Fruit fly (Drosophila melanogaster): ENCODE results near the gene FoxK.

Gene FoxK

DNA sequence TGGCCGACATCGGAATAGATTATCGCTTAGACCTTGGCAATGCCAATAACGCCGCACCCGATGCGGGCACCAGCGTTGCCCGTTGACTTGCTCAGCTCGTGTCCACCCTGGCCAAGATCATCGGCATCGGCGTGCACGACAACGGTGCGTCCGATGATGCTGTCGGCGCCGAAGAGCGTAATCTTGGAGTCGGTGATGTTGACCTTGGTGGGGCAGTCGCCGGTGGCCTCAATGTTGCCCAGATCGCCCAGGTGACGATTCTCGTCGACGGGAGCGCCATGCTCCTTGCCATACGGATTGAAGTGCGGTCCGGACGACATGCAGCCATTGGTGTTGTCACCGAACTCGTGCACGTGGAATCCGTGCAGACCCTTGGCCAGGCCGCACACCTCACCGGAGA, 8.2 kb downstream of the FoxK start (continued):
- TF ChIP-seq Med (GFP tag) (peak; percentile 59), ftz-f1 (GFP tag; optimal IDR thresholded peaks at IDR 0.05) (peak; percentile 57)

DNA sequence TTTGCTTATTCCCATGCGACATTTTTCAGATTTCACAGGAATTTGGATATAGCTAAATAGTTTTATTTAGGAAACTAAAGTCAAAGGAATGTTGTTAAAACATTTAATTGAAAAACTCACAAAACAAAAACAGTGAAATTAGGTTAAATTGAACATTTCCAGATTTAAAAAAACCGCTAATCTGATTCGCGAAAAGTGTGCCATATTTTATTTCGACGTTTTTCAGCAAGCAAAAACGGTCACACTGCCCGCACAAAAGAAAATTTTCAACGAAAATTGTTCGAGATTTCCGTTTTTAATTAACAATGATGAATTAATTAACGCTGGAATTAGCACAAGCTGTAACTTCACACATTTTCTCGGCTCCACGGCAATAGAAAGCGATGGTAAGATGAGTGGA, 11.1 kb downstream of the FoxK start, which contains the start of the genes CG34012 and emei:
Gene CG34012, minus strand, starts transcription at position 52 of the 400 bp plus-strand sequence.
Gene emei, plus strand, starts transcription at position 237 of the 400 bp plus-strand sequence.
- TF ChIP-seq MESR4 (GFP tag; optimal IDR thresholded peaks at IDR 0.05) (peak; percentile 55), Pdp1 (GFP tag; optimal IDR thresholded peaks at IDR 0.05) (peak in 1 of 2 experiments; percentile 6), Sin3A (optimal IDR thresholded peaks at IDR 0.05) (peak; percentile 21), CG10654 (GFP tag; optimal IDR thresholded peaks at IDR 0.05) (no peak), Gsc (GFP tag; IDR thresholded peaks at IDR 0.05) (no peak), CG14710 (tag; optimal IDR thresholded peaks at IDR 0.05) (peak; percentile 60), CG15514 (GFP tag; optimal IDR thresholded peaks at IDR 0.05) (peak; percentile 79), CG17186 (GFP tag; optimal IDR thresholded peaks at IDR 0.05) (peak; percentile 18), Myb (GFP tag; optimal IDR thresholded peaks at IDR 0.05) (peak; percentile 32), CG8089 (GFP tag; optimal IDR thresholded peaks at IDR 0.05) (no peak), trem (tag; optimal IDR thresholded peaks at IDR 0.05) (peak; percentile 10), CG9797 (GFP tag; optimal IDR thresholded peaks at IDR 0.05) (peak; percentile 47), bigmax (GFP tag; optimal IDR thresholded peaks at IDR 0.05) (peak; percentile 82), Dp (GFP tag; optimal IDR thresholded peaks at IDR 0.05) (peak; percentile 80), YL-1 (GFP tag; optimal IDR thresholded peaks at IDR 0.05) (peak; percentile 26), sna (GFP tag; IDR thresholded peaks at IDR 0.05; ENCODE audit: partially characterized antibody) (0 out of 2 replicates have a peak, but pooled peaks have one; percentile 30), CG4617 (GFP tag; optimal IDR thresholded peaks at IDR 0.05; ENCODE audit: borderline replicate concordance) (peak; percentile 6), MBD-R2 (GFP tag; IDR thresholded peaks at IDR 0.05) (peak; percentile 41; the same call in 1 of the 2 replicates), PHDP (tag; optimal IDR thresholded peaks at IDR 0.05) (no peak), Hey (tag; optimal IDR thresholded peaks at IDR 0.05) (no peak), CG10267 (tag; optimal IDR thresholded peaks at IDR 0.05) (peak; percentile 10), CG9437 (GFP tag; optimal IDR thresholded peaks at IDR 0.05) (no peak), CG34422 (GFP tag; IDR thresholded peaks at IDR 0.05) (0 out of 3 replicates have a peak, but pooled peaks have one; percentile 37), stwl (tag; optimal IDR thresholded peaks at IDR 0.05) (peak; percentile 26), CG15601 (tag; optimal IDR thresholded peaks at IDR 0.05) (no peak), psq (GFP tag; optimal IDR thresholded peaks at IDR 0.05) (no peak), phol (tag; optimal IDR thresholded peaks at IDR 0.05) (peak; percentile 54), E2f2 (GFP tag; IDR thresholded peaks at IDR 0.05) (peak; percentile 88), pzg (GFP tag; optimal IDR thresholded peaks at IDR 0.05) (peak; percentile 43), sd (tag; optimal IDR thresholded peaks at IDR 0.05) (no peak), gfzf (GFP tag; optimal IDR thresholded peaks at IDR 0.05) (peak; percentile 77)

DNA sequence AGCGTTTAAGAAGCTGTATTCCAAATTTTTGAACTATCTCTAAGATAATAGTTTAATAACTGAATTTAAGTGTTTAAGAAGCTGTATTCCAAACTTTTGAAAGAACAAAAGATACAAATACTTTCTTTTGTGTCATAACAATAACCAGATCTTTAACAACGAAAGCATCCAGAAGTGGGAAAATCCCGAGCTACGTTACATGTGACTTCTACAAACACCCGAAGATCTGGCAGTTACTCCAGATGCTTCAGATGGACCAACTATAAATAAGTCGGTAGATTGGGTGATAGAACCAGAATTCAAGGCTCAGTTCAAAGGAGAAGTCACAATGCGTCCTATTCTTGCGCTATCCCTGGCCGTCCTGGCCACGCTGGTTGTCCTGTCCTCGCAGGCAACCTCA, 12.6 kb downstream of the FoxK start, which contains the start of gene CG12522:
Gene CG12522, plus strand, starts transcription at position 301 of the 400 bp plus-strand sequence.
- no peak for TF ChIP-seq Med (GFP tag)
- no peak for TF ChIP-seq CG15073 (GFP tag; optimal IDR thresholded peaks at IDR 0.05)
- TF ChIP-seq Ptx1 (GFP tag; IDR thresholded peaks at IDR 0.05) = no peak
- no peak for TF ChIP-seq CG15601 (tag; optimal IDR thresholded peaks at IDR 0.05)
- TF ChIP-seq Sin3A (optimal IDR thresholded peaks at IDR 0.05) = no peak
- TF ChIP-seq bsh (GFP tag; optimal IDR thresholded peaks at IDR 0.05) = no peak
- TF ChIP-seq ham (GFP tag; IDR thresholded peaks at IDR 0.05) = no peak
